Fruit fly (Drosophila melanogaster) whole organism, embryonic: ENCODE data around the gene LanB2.

Experiments used
- C15 ChIP-seq: fragments of 200-800 bp; sonication (Bioruptor generic); IDR thresholded peaks from 3 replicates; pipeline ENCODE4 v1.3.6; 2022; ENCODE audit warnings: missing biosample characterization, missing genetic modification characterization
- CG10543 ChIP-seq: fragments of 200-800 bp; sonication (Bioruptor generic); optimal IDR thresholded peaks from 3 replicates; lab custom pipeline; 2017; ENCODE audit warnings: missing biosample characterization, mild to moderate bottlenecking, missing genetic modification characterization, moderate library complexity
- CG11560 ChIP-seq: fragments of 200-800 bp; sonication (Bioruptor generic); IDR thresholded peaks from 3 replicates; pipeline ENCODE4 v1.3.6; 2022; ENCODE audit warnings: missing biosample characterization, missing genetic modification characterization
- CG13624 ChIP-seq: fragments of 200-800 bp; sonication (Bioruptor generic); optimal IDR thresholded peaks from 2 replicates; lab custom pipeline; 2016; ENCODE audit warnings: missing biosample characterization, missing genetic modification characterization
- CG14441 ChIP-seq: fragments of 200-800 bp; sonication (Bioruptor generic); IDR thresholded peaks from 2 replicates; pipeline ENCODE4 v1.3.6; 2022; ENCODE audit warnings: missing biosample characterization, missing genetic modification characterization
- CG17912 ChIP-seq: fragments of 200-800 bp; sonication (Bioruptor generic); optimal IDR thresholded peaks from 2 replicates; lab custom pipeline; 2018; ENCODE audit warnings: missing biosample characterization, mild to moderate bottlenecking, missing genetic modification characterization
- CG2129 ChIP-seq: fragments of 200-800 bp; sonication (Bioruptor generic); IDR thresholded peaks from 2 replicates; pipeline ENCODE4 v1.3.6; 2022; ENCODE audit warnings: missing biosample characterization, missing genetic modification characterization; ENCODE audit not compliant: partially characterized antibody
- CG31224 ChIP-seq: fragments of 200-800 bp; sonication (Bioruptor generic); IDR thresholded peaks from 2 replicates; pipeline ENCODE4 v1.3.6; 2022; ENCODE audit warnings: missing biosample characterization, missing genetic modification characterization
- CG34376 ChIP-seq: fragments of 200-800 bp; sonication (Bioruptor generic); optimal IDR thresholded peaks from 2 replicates; lab custom pipeline; 2018; ENCODE audit warnings: missing biosample characterization, mild to moderate bottlenecking, missing genetic modification characterization
- CG34422 ChIP-seq: fragments of 200-800 bp; sonication (Bioruptor generic); IDR thresholded peaks from 3 replicates; pipeline ENCODE4 v1.3.6; 2022; ENCODE audit warnings: missing biosample characterization, missing genetic modification characterization
- CG3995 ChIP-seq: fragments of 200-800 bp; sonication (Bioruptor generic); optimal IDR thresholded peaks from 3 replicates; lab custom pipeline; 2016; ENCODE audit warnings: missing biosample characterization, missing genetic modification characterization
- CG4328 ChIP-seq: fragments of 200-800 bp; sonication (Bioruptor generic); optimal IDR thresholded peaks from 3 replicates; lab custom pipeline; 2017; ENCODE audit warnings: missing biosample characterization, missing genetic modification reagents, missing genetic modification characterization
- CG4360 ChIP-seq: fragments of 200-800 bp; sonication (Bioruptor generic); IDR thresholded peaks from 2 replicates; pipeline ENCODE4 v1.3.6; 2022; ENCODE audit warnings: missing biosample characterization, missing genetic modification characterization
- CG8924 ChIP-seq: fragments of 200-800 bp; optimal IDR thresholded peaks from 3 replicates; lab custom pipeline; 2019; ENCODE audit warnings: missing biosample characterization, mild to moderate bottlenecking, missing genetic modification characterization, moderate library complexity
- CG9609 ChIP-seq: fragments of 200-800 bp; sonication (Bioruptor generic); optimal IDR thresholded peaks from 3 replicates; lab custom pipeline; 2016; ENCODE audit warnings: missing biosample characterization, missing genetic modification characterization
- Chrac-16 ChIP-seq: fragments of 200-800 bp; sonication (Bioruptor generic); optimal IDR thresholded peaks from 3 replicates; lab custom pipeline; 2016; ENCODE audit warnings: missing biosample characterization, missing genetic modification characterization
- CkIIα-i1 ChIP-seq: fragments of 200-800 bp; sonication (Bioruptor generic); IDR thresholded peaks from 2 replicates; pipeline ENCODE4 v1.3.6; 2022; ENCODE audit warnings: missing biosample characterization, missing genetic modification characterization
- CoRest ChIP-seq: fragments of 200-800 bp; sonication (Bioruptor generic); optimal IDR thresholded peaks from 3 replicates; lab custom pipeline; 2018; ENCODE audit warnings: missing biosample characterization, mild to moderate bottlenecking, missing genetic modification characterization, moderate library complexity
- D ChIP-seq, 2 experiments: fragments of 200-800 bp in 1 of 2; fragments of >200 bp in 1 of 2; sonication (Bioruptor generic) in 1 of 2; optimal IDR thresholded peaks; 2 replicates in 1 of 2; 3 replicates in 1 of 2; lab custom pipeline; 2017; ENCODE audit warnings: mild to moderate bottlenecking in 1 of 2, missing biosample characterization in 1 of 2, missing genetic modification characterization in 1 of 2, missing genetic modification reagents in 1 of 2
- Dbx ChIP-seq: fragments of 200-800 bp; sonication (Bioruptor generic); IDR thresholded peaks from 3 replicates; pipeline ENCODE4 v1.3.6; 2022; ENCODE audit warnings: missing biosample characterization, missing genetic modification characterization
- Deaf1 ChIP-seq: fragments of 200-800 bp; optimal IDR thresholded peaks from 3 replicates; lab custom pipeline; 2019; ENCODE audit warnings: missing biosample characterization, mild to moderate bottlenecking, missing genetic modification characterization, moderate library complexity
- Doc3 ChIP-seq: fragments of 200-800 bp; sonication (Bioruptor generic); IDR thresholded peaks from 3 replicates; pipeline ENCODE4 v1.3.6; 2022; ENCODE audit warnings: missing biosample characterization, missing genetic modification characterization; ENCODE audit not compliant: partially characterized antibody
- Elba2 ChIP-seq: fragments of 200-800 bp; sonication (Bioruptor generic); optimal IDR thresholded peaks from 3 replicates; lab custom pipeline; 2016; ENCODE audit warnings: missing biosample characterization, missing genetic modification characterization
- Fer3 ChIP-seq: fragments of 200-800 bp; sonication (Bioruptor generic); optimal IDR thresholded peaks from 2 replicates; lab custom pipeline; 2018; ENCODE audit warnings: missing biosample characterization, mild to moderate bottlenecking, missing genetic modification characterization, moderate library complexity
- Hey ChIP-seq: fragments of 200-800 bp; sonication (Bioruptor generic); optimal IDR thresholded peaks from 3 replicates; lab custom pipeline; 2018; ENCODE audit warnings: missing biosample characterization, mild to moderate bottlenecking, missing genetic modification characterization
- Hr78 ChIP-seq, 2 experiments: fragments of 200-800 bp in 1 of 2; fragments of >200 bp in 1 of 2; sonication (Bioruptor generic) in 1 of 2; optimal IDR thresholded peaks; 2 replicates each; lab custom pipeline; 2017 to 2019; ENCODE audit warnings: missing biosample characterization in 2 of 2, missing genetic modification characterization in 2 of 2, mild to moderate bottlenecking in 1 of 2, moderate library complexity in 1 of 2
- Med ChIP-seq: fragments of 200-800 bp; sonication (Bioruptor generic); peaks from one replicate; lab custom pipeline; 2016; ENCODE audit warnings: missing biosample characterization, missing genetic modification characterization, mild to moderate bottlenecking, inconsistent platforms, moderate library complexity
- NC2β ChIP-seq: fragments of 200-800 bp; sonication (Bioruptor generic); optimal IDR thresholded peaks from 2 replicates; lab custom pipeline; 2016; ENCODE audit warnings: missing biosample characterization, missing genetic modification characterization
- Sox100B ChIP-seq: fragments of 200-800 bp; sonication (Bioruptor generic); optimal IDR thresholded peaks from 3 replicates; lab custom pipeline; 2018; ENCODE audit warnings: missing biosample characterization, mild to moderate bottlenecking, missing genetic modification characterization
- Xbp1 ChIP-seq: fragments of 200-800 bp; sonication (Bioruptor generic); optimal IDR thresholded peaks from 3 replicates; lab custom pipeline; 2016; ENCODE audit warnings: missing biosample characterization, mild to moderate bottlenecking, missing genetic modification characterization
- ab ChIP-seq: fragments of 200-800 bp; sonication (Bioruptor generic); optimal IDR thresholded peaks from 2 replicates; lab custom pipeline; 2016; ENCODE audit warnings: missing biosample characterization, missing genetic modification characterization
- cas ChIP-seq: fragments of 200-800 bp; sonication (Bioruptor generic); IDR thresholded peaks from 2 replicates; pipeline ENCODE4 v1.3.6; 2022; ENCODE audit warnings: missing biosample characterization, missing genetic modification characterization
- ci ChIP-seq: fragments of 200-800 bp; sonication (Bioruptor generic); IDR thresholded peaks from 3 replicates; pipeline ENCODE4 v1.3.6; 2022; ENCODE audit warnings: missing biosample characterization, missing genetic modification characterization
- croc ChIP-seq: fragments of 200-800 bp; sonication (Bioruptor generic); conservative IDR thresholded peaks from 3 replicates; pipeline ENCODE4 v1.3.6; 2022; ENCODE audit warnings: missing biosample characterization, missing genetic modification characterization
- cwo ChIP-seq: fragments of 200-800 bp; sonication (Bioruptor generic); optimal IDR thresholded peaks from 3 replicates; lab custom pipeline; 2017; ENCODE audit warnings: missing biosample characterization, missing genetic modification characterization, mild to moderate bottlenecking, moderate library complexity, missing genetic modification reagents
- dysf ChIP-seq: fragments of 200-800 bp; sonication (Bioruptor generic); IDR thresholded peaks from 3 replicates; pipeline ENCODE4 v1.3.6; 2022; ENCODE audit warnings: missing biosample characterization, missing genetic modification characterization
- ewg ChIP-seq: fragments of 200-800 bp; sonication (Bioruptor generic); optimal IDR thresholded peaks from 3 replicates; lab custom pipeline; 2017; ENCODE audit warnings: mild to moderate bottlenecking, missing biosample characterization, missing genetic modification reagents, missing genetic modification characterization
- exex ChIP-seq: fragments of 200-800 bp; sonication (Bioruptor generic); optimal IDR thresholded peaks from 4 replicates; lab custom pipeline; 2018; ENCODE audit warnings: missing biosample characterization, mild to moderate bottlenecking, missing genetic modification characterization, moderate library complexity
- gfzf ChIP-seq: fragments of 200-800 bp; sonication (Bioruptor generic); optimal IDR thresholded peaks from 2 replicates; lab custom pipeline; 2016; ENCODE audit warnings: missing biosample characterization, mild to moderate bottlenecking, missing genetic modification characterization, moderate library complexity
- grn ChIP-seq: fragments of 200-800 bp; sonication (Bioruptor generic); optimal IDR thresholded peaks from 3 replicates; lab custom pipeline; 2017; ENCODE audit warnings: missing biosample characterization, missing genetic modification characterization
- hkb ChIP-seq, 2 experiments: fragments of 200-800 bp in 1 of 2; fragments of >200 bp in 1 of 2; sonication (Bioruptor generic) in 1 of 2; IDR thresholded peaks in 1 of 2; optimal IDR thresholded peaks in 1 of 2; 2 replicates each; pipeline versions ENCODE4 v1.3.6 to Lab custom; 2017 to 2022; ENCODE audit warnings: missing biosample characterization in 1 of 2, missing genetic modification characterization in 1 of 2
- insv ChIP-seq, 2 experiments: fragments of 200-800 bp; sonication (Bioruptor generic); optimal IDR thresholded peaks; 3 replicates each; lab custom pipeline; 2016 to 2018; ENCODE audit warnings: missing biosample characterization in 2 of 2, missing genetic modification characterization in 2 of 2
- kah ChIP-seq: fragments of 200-800 bp; sonication (Bioruptor generic); optimal IDR thresholded peaks from 2 replicates; lab custom pipeline; 2018; ENCODE audit warnings: missing biosample characterization, mild to moderate bottlenecking, missing genetic modification characterization
- scrt ChIP-seq: fragments of 200-800 bp; sonication (Bioruptor generic); optimal IDR thresholded peaks from 2 replicates; lab custom pipeline; 2018; ENCODE audit warnings: missing biosample characterization, mild to moderate bottlenecking, missing genetic modification characterization, moderate library complexity
- sd ChIP-seq: fragments of 200-800 bp; sonication (Bioruptor generic); optimal IDR thresholded peaks from 3 replicates; lab custom pipeline; 2018; ENCODE audit warnings: missing biosample characterization, mild to moderate bottlenecking, missing genetic modification characterization, moderate library complexity
- sens-2 ChIP-seq: fragments of 200-800 bp; sonication (Bioruptor generic); IDR thresholded peaks from 2 replicates; pipeline ENCODE4 v1.3.6; 2022; ENCODE audit warnings: missing biosample characterization, missing genetic modification characterization
- sim ChIP-seq: fragments of 200-800 bp; sonication (Bioruptor generic); IDR thresholded peaks from 2 replicates; pipeline ENCODE4 v1.3.6; 2022; ENCODE audit warnings: missing biosample characterization, missing genetic modification characterization
- sob ChIP-seq: fragments of 200-800 bp; sonication (Bioruptor generic); IDR thresholded peaks from 2 replicates; pipeline ENCODE4 v1.3.6; 2022; ENCODE audit warnings: missing biosample characterization, missing genetic modification characterization
- wor ChIP-seq: fragments of 200-800 bp; sonication (Bioruptor generic); IDR thresholded peaks from 2 replicates; pipeline ENCODE4 v1.3.6; 2022; ENCODE audit warnings: missing biosample characterization, missing genetic modification characterization

Gene LanB2

DNA sequence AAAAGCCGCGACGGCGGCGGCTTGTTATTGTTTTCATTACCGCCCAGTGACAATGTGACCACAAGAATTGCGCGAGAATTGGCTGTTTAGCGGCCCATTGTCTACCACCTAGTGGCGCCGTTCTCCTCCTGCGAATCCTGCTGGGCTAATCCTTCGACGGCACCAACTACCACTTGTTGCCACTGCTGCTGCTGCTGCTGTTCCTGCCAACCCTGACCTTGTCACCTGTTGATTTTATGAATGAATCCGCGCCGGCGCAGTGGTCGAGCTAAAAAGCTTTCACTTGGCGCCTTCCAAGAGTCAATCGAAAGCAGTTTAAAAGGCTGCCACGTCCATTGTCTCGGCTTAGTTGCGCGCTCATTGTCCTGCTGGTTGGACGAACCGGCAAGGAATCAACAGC is 29.0 kb downstream of the LanB2 start, which contains the start of gene CNMaR:
TSS of gene CNMaR (plus strand) at position 348 of the 400 bp plus-strand sequence.
- TF ChIP-seq Xbp1 (GFP tag; lab: Kevin White, UChicago) (no peak), Chrac-16 (GFP tag; lab: Kevin White, UChicago) (no peak), CG14441 (no peak), ab (GFP tag; lab: Kevin White, UChicago) (no peak), dysf (GFP tag; lab: Robert Waterston, UW) (0 out of 3 replicates have a peak, but pooled peaks have one; percentile 16), CG2129 (GFP tag; lab: Robert Waterston, UW) (no peak), sim (GFP tag; lab: Robert Waterston, UW) (no peak), scrt (peak; percentile 100), kah (GFP tag; lab: Kevin White, UChicago) (peak; percentile 10), CkIIα-i1 (no peak), Deaf1 (tag; lab: Kevin White, UChicago) (no peak), ewg (peak; percentile 85), CG34422 (GFP tag; lab: Robert Waterston, UW) (peak; percentile 59; the same call in 1 of the 3 replicates), CG31224 (GFP tag; lab: Robert Waterston, UW) (peak; percentile 78), CoRest (tag; lab: Kevin White, UChicago) (no peak), CG13624 (GFP tag; lab: Kevin White, UChicago) (no peak)

DNA sequence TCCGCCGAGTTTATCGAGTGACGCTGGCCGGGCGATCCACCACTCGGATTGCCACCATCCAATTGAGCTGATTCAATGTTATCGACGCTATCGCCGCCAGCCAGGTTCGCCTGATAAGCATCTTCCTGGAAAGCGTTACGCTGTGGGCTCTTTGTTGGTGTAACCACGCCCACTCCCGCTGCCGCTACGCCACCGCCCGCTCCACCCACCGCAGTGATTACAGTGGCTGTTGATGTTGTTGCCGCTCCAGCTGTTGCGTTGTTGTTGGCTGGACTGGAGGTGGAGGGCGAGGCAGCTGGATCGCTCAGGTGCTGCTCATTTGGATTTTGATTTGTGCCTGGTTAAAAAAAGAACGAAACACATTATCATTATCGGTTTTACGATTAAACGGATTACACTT is 56.7 kb downstream of the LanB2 start:
- TF ChIP-seq CG11560 = no peak
- TF ChIP-seq CG9609 = no peak
- no peak for TF ChIP-seq CG3995
- TF ChIP-seq CG34376 = peak; percentile 78
- TF ChIP-seq Sox100B (GFP tag; lab: Kevin White, UChicago) = no peak
- TF ChIP-seq cas = no peak
- TF ChIP-seq insv (GFP tag; optimal IDR thresholded peaks at IDR 0.05; lab: Kevin White, UChicago) = no peak
- TF ChIP-seq croc = no peak
- no peak for TF ChIP-seq Hr78 (GFP tag; optimal IDR thresholded peaks at IDR 0.05; lab: Kevin White, UChicago)
- TF ChIP-seq wor (GFP tag; lab: Robert Waterston, UW) = no peak
- TF ChIP-seq Elba2 = no peak
- TF ChIP-seq CG8924 (tag; lab: Kevin White, UChicago) = no peak
- peak; percentile 39; the same call in 1 of the 2 replicates for TF ChIP-seq sens-2 (GFP tag; lab: Robert Waterston, UW)
- TF ChIP-seq CG10543 = peak; percentile 42
- TF ChIP-seq Doc3 (GFP tag; lab: Robert Waterston, UW) = no peak
- TF ChIP-seq NC2β = no peak
- TF ChIP-seq CG17912 = no peak
- TF ChIP-seq Fer3 (tag; lab: Kevin White, UChicago) = no peak
- 0 out of 3 replicates have a peak, but pooled peaks have one; percentile 11 for TF ChIP-seq ci (GFP tag; lab: Robert Waterston, UW)
- TF ChIP-seq grn = peak; percentile 92
- no peak for TF ChIP-seq C15
- TF ChIP-seq Med = no peak
- TF ChIP-seq Hey = peak; percentile 51
- TF ChIP-seq Deaf1 (tag; lab: Kevin White, UChicago) = no peak
- TF ChIP-seq CG4360 (GFP tag; lab: Robert Waterston, UW) = peak; percentile 54
- 0 out of 2 replicates have a peak, but pooled peaks have one; percentile 7 for TF ChIP-seq sob (GFP tag; lab: Robert Waterston, UW)
- TF ChIP-seq exex (tag; lab: Kevin White, UChicago) = peak; percentile 96
- TF ChIP-seq cwo (GFP tag; lab: Kevin White, UChicago) = peak; percentile 61
- no peak for TF ChIP-seq D (optimal IDR thresholded peaks at IDR 0.05; lab: Kevin White, UChicago)
- TF ChIP-seq D (GFP tag; optimal IDR thresholded peaks at IDR 0.05; lab: Kevin White, UChicago) = no peak
- 0 out of 3 replicates have a peak, but pooled peaks have one; percentile 10 for TF ChIP-seq Dbx (GFP tag; lab: Robert Waterston, UW)
- no peak for TF ChIP-seq hkb (optimal IDR thresholded peaks at IDR 0.05; lab: Kevin White, UChicago)
- no peak for TF ChIP-seq hkb (GFP tag; IDR thresholded peaks at IDR 0.05; lab: Robert Waterston, UW)
- TF ChIP-seq sd = no peak
- no peak for TF ChIP-seq gfzf (GFP tag; lab: Kevin White, UChicago)
- no peak for TF ChIP-seq CG4328 (GFP tag; lab: Kevin White, UChicago)
